Fruit fly (Drosophila melanogaster) whole organism, embryonic: ENCODE results near the gene nesd.

Source experiments
- Asciz ChIP-seq: fragments of 200-800 bp; sonication (Bioruptor generic); optimal IDR thresholded peaks from 2 replicates; lab custom pipeline; 2017; ENCODE audit warnings: missing biosample characterization, mild to moderate bottlenecking, missing genetic modification characterization, missing genetic modification reagents
- Bdp1 ChIP-seq: fragments of 200-800 bp; sonication (Bioruptor generic); optimal IDR thresholded peaks from 3 replicates; lab custom pipeline; 2016; ENCODE audit warnings: missing biosample characterization, missing genetic modification characterization
- C15 ChIP-seq: fragments of 200-800 bp; sonication (Bioruptor generic); IDR thresholded peaks from 3 replicates; pipeline ENCODE4 v1.3.6; 2022; ENCODE audit warnings: missing biosample characterization, missing genetic modification characterization
- CG15479 ChIP-seq: fragments of 200-800 bp; sonication (Bioruptor generic); optimal IDR thresholded peaks from 3 replicates; lab custom pipeline; 2019; ENCODE audit warnings: missing biosample characterization, mild to moderate bottlenecking, missing genetic modification characterization, moderate library complexity
- CG18011 ChIP-seq: fragments of 200-800 bp; sonication (Bioruptor generic); optimal IDR thresholded peaks from 2 replicates; lab custom pipeline; 2017; ENCODE audit warnings: missing biosample characterization, missing genetic modification characterization, mild to moderate bottlenecking, moderate library complexity, missing genotype
- CG18476 ChIP-seq: fragments of 200-800 bp; sonication (Bioruptor generic); optimal IDR thresholded peaks from 2 replicates; lab custom pipeline; 2016; ENCODE audit warnings: missing biosample characterization, mild to moderate bottlenecking, missing genetic modification characterization
- CG2712 ChIP-seq: fragments of 200-800 bp; optimal IDR thresholded peaks from 3 replicates; lab custom pipeline; 2019; ENCODE audit warnings: missing biosample characterization, mild to moderate bottlenecking, missing genetic modification characterization, moderate library complexity
- CG2889 ChIP-seq: fragments of 200-800 bp; sonication (Bioruptor generic); IDR thresholded peaks from 3 replicates; pipeline ENCODE4 v1.3.6; 2022; ENCODE audit warnings: missing biosample characterization, missing genetic modification characterization
- CG30403 ChIP-seq: fragments of 200-800 bp; sonication (Bioruptor generic); optimal IDR thresholded peaks from 3 replicates; lab custom pipeline; 2016; ENCODE audit warnings: missing biosample characterization, missing genetic modification characterization
- CG33213 ChIP-seq: fragments of 200-800 bp; sonication (Bioruptor generic); optimal IDR thresholded peaks from 3 replicates; lab custom pipeline; 2016; ENCODE audit warnings: missing biosample characterization, missing genetic modification characterization
- CG33557 ChIP-seq: fragments of 200-800 bp; sonication (Bioruptor generic); optimal IDR thresholded peaks from 2 replicates; lab custom pipeline; 2019; ENCODE audit warnings: missing biosample characterization, mild to moderate bottlenecking, missing genetic modification characterization, moderate library complexity
- CG3407 ChIP-seq: fragments of 200-800 bp; sonication (Bioruptor generic); optimal IDR thresholded peaks from 2 replicates; lab custom pipeline; 2018; ENCODE audit warnings: missing biosample characterization, mild to moderate bottlenecking, missing genetic modification characterization
- CG34422 ChIP-seq: fragments of 200-800 bp; sonication (Bioruptor generic); IDR thresholded peaks from 3 replicates; pipeline ENCODE4 v1.3.6; 2022; ENCODE audit warnings: missing biosample characterization, missing genetic modification characterization
- CG3847 ChIP-seq: fragments of 200-800 bp; sonication (Bioruptor generic); IDR thresholded peaks from 2 replicates; pipeline ENCODE4 v1.3.6; 2022; ENCODE audit warnings: missing biosample characterization, missing genetic modification characterization
- CG3995 ChIP-seq: fragments of 200-800 bp; sonication (Bioruptor generic); optimal IDR thresholded peaks from 3 replicates; lab custom pipeline; 2016; ENCODE audit warnings: missing biosample characterization, missing genetic modification characterization
- CG4328 ChIP-seq: fragments of 200-800 bp; sonication (Bioruptor generic); optimal IDR thresholded peaks from 3 replicates; lab custom pipeline; 2017; ENCODE audit warnings: missing biosample characterization, missing genetic modification reagents, missing genetic modification characterization
- CG5953 ChIP-seq: fragments of 200-800 bp; sonication (Bioruptor generic); IDR thresholded peaks from 2 replicates; pipeline ENCODE4 v1.3.6; 2022; ENCODE audit warnings: missing biosample characterization, missing genetic modification characterization
- CG6765 ChIP-seq: fragments of 200-800 bp; sonication (Bioruptor generic); optimal IDR thresholded peaks from 3 replicates; lab custom pipeline; 2017; ENCODE audit warnings: missing biosample characterization, mild to moderate bottlenecking, missing genetic modification characterization
- CG7372 ChIP-seq: fragments of 200-800 bp; sonication (Bioruptor generic); IDR thresholded peaks from 2 replicates; pipeline ENCODE4 v1.3.6; 2022; ENCODE audit warnings: missing biosample characterization, missing genetic modification characterization
- CG8765 ChIP-seq: fragments of 200-800 bp; sonication (Bioruptor generic); IDR thresholded peaks from 2 replicates; pipeline ENCODE4 v1.3.6; 2022; ENCODE audit warnings: missing biosample characterization, missing genetic modification characterization
- CG9437 ChIP-seq: fragments of 200-800 bp; sonication (Bioruptor generic); optimal IDR thresholded peaks from 2 replicates; lab custom pipeline; 2018; ENCODE audit warnings: missing biosample characterization, mild to moderate bottlenecking, missing genetic modification characterization
- CG9932 ChIP-seq: fragments of 200-800 bp; sonication (Bioruptor generic); IDR thresholded peaks from 2 replicates; pipeline ENCODE4 v1.3.6; 2022; ENCODE audit warnings: missing biosample characterization, missing genetic modification characterization
- D ChIP-seq, 2 experiments: fragments of 200-800 bp in 1 of 2; fragments of >200 bp in 1 of 2; sonication (Bioruptor generic) in 1 of 2; optimal IDR thresholded peaks; 2 replicates in 1 of 2; 3 replicates in 1 of 2; lab custom pipeline; 2017; ENCODE audit warnings: mild to moderate bottlenecking in 1 of 2, missing biosample characterization in 1 of 2, missing genetic modification characterization in 1 of 2, missing genetic modification reagents in 1 of 2
- Dll ChIP-seq: fragments of 200-800 bp; sonication (Bioruptor generic); IDR thresholded peaks from 4 replicates; pipeline ENCODE4 v1.3.6; 2022; ENCODE audit warnings: missing biosample characterization, missing genetic modification characterization; ENCODE audit not compliant: partially characterized antibody
- E2f1 ChIP-seq: fragments of 200-800 bp; sonication (Bioruptor generic); IDR thresholded peaks from 2 replicates; pipeline ENCODE4 v1.3.6; 2022; ENCODE audit warnings: missing biosample characterization, missing genetic modification characterization
- Elba2 ChIP-seq: fragments of 200-800 bp; sonication (Bioruptor generic); optimal IDR thresholded peaks from 3 replicates; lab custom pipeline; 2016; ENCODE audit warnings: missing biosample characterization, missing genetic modification characterization
- Fer3 ChIP-seq: fragments of 200-800 bp; sonication (Bioruptor generic); optimal IDR thresholded peaks from 2 replicates; lab custom pipeline; 2018; ENCODE audit warnings: missing biosample characterization, mild to moderate bottlenecking, missing genetic modification characterization, moderate library complexity
- Mad ChIP-seq: fragments of 200-800 bp; sonication (Bioruptor generic); optimal IDR thresholded peaks from 2 replicates; lab custom pipeline; 2016; ENCODE audit warnings: missing biosample characterization, missing genetic modification characterization
- Meics ChIP-seq: fragments of 200-800 bp; sonication (Bioruptor generic); optimal IDR thresholded peaks from 2 replicates; lab custom pipeline; 2017; ENCODE audit warnings: missing biosample characterization, mild to moderate bottlenecking, missing genetic modification characterization
- Six4 ChIP-seq: fragments of 200-800 bp; sonication (Bioruptor generic); optimal IDR thresholded peaks from 2 replicates; lab custom pipeline; 2016; ENCODE audit warnings: missing biosample characterization, missing genetic modification characterization
- ab ChIP-seq: fragments of 200-800 bp; sonication (Bioruptor generic); optimal IDR thresholded peaks from 2 replicates; lab custom pipeline; 2016; ENCODE audit warnings: missing biosample characterization, missing genetic modification characterization
- ato ChIP-seq: fragments of 200-800 bp; sonication (Bioruptor generic); IDR thresholded peaks from 2 replicates; pipeline ENCODE4 v1.3.6; 2022; ENCODE audit warnings: missing biosample characterization, missing genetic modification characterization; ENCODE audit not compliant: partially characterized antibody
- cas ChIP-seq: fragments of 200-800 bp; sonication (Bioruptor generic); IDR thresholded peaks from 2 replicates; pipeline ENCODE4 v1.3.6; 2022; ENCODE audit warnings: missing biosample characterization, missing genetic modification characterization
- caup ChIP-seq: fragments of 200-800 bp; sonication (Bioruptor generic); optimal IDR thresholded peaks from 3 replicates; lab custom pipeline; 2017; ENCODE audit warnings: missing biosample characterization, mild to moderate bottlenecking, missing genetic modification characterization, moderate library complexity; ENCODE audit not compliant: severe bottlenecking
- chinmo ChIP-seq: fragments of 200-800 bp; sonication (Bioruptor generic); IDR thresholded peaks from 4 replicates; pipeline ENCODE4 v1.3.6; 2022; ENCODE audit warnings: missing biosample characterization, missing genetic modification characterization; ENCODE audit not compliant: partially characterized antibody
- ewg ChIP-seq: fragments of 200-800 bp; sonication (Bioruptor generic); optimal IDR thresholded peaks from 3 replicates; lab custom pipeline; 2017; ENCODE audit warnings: mild to moderate bottlenecking, missing biosample characterization, missing genetic modification reagents, missing genetic modification characterization
- exex ChIP-seq: fragments of 200-800 bp; sonication (Bioruptor generic); optimal IDR thresholded peaks from 4 replicates; lab custom pipeline; 2018; ENCODE audit warnings: missing biosample characterization, mild to moderate bottlenecking, missing genetic modification characterization, moderate library complexity
- gem ChIP-seq: fragments of 200-800 bp; sonication (Bioruptor generic); optimal IDR thresholded peaks from 2 replicates; lab custom pipeline; 2019; ENCODE audit warnings: missing biosample characterization, mild to moderate bottlenecking, missing genetic modification characterization, moderate library complexity
- kni ChIP-seq: fragments of 200-800 bp; sonication (Bioruptor generic); optimal IDR thresholded peaks from 3 replicates; lab custom pipeline; 2017; ENCODE audit warnings: mild to moderate bottlenecking, missing biosample characterization, missing genetic modification reagents, missing genetic modification characterization
- lmd ChIP-seq: fragments of 200-800 bp; sonication (Bioruptor generic); IDR thresholded peaks from 2 replicates; pipeline ENCODE4 v1.3.6; 2022; ENCODE audit warnings: missing biosample characterization, missing genetic modification characterization
- lola ChIP-seq, 3 experiments: fragments of >200 bp in 2 of 3; fragments of 200-800 bp in 1 of 3; sonication (Bioruptor generic) in 1 of 3; optimal IDR thresholded peaks; 2 replicates each; lab custom pipeline; 2017 to 2019; ENCODE audit warnings: missing biosample characterization in 3 of 3, missing genetic modification characterization in 3 of 3, mild to moderate bottlenecking in 1 of 3, moderate library complexity in 1 of 3
- mam ChIP-seq: fragments of 200-800 bp; sonication (Bioruptor generic); optimal IDR thresholded peaks from 3 replicates; lab custom pipeline; 2016; ENCODE audit warnings: missing biosample characterization, missing genetic modification characterization
- nom ChIP-seq: fragments of 200-800 bp; sonication (Bioruptor generic); optimal IDR thresholded peaks from 2 replicates; lab custom pipeline; 2017; ENCODE audit warnings: missing biosample characterization, missing genetic modification characterization, mild to moderate bottlenecking, moderate library complexity, missing genetic modification reagents
- pfk ChIP-seq: fragments of 200-800 bp; sonication (Bioruptor generic); optimal IDR thresholded peaks from 2 replicates; lab custom pipeline; 2018; ENCODE audit warnings: missing biosample characterization, mild to moderate bottlenecking, missing genetic modification characterization, moderate library complexity
- slp2 ChIP-seq: fragments of 200-800 bp; sonication (Bioruptor generic); optimal IDR thresholded peaks from 2 replicates; lab custom pipeline; 2016; ENCODE audit warnings: missing biosample characterization, missing genetic modification characterization
- unc-4 ChIP-seq: fragments of 200-800 bp; sonication (Bioruptor generic); IDR thresholded peaks from 2 replicates; pipeline ENCODE4 v1.3.6; 2022; ENCODE audit warnings: missing biosample characterization, missing genetic modification characterization; ENCODE audit not compliant: partially characterized antibody
- zfh1 ChIP-seq: fragments of 200-800 bp; sonication (Bioruptor generic); IDR thresholded peaks from 3 replicates; pipeline ENCODE4 v1.3.6; 2022; ENCODE audit warnings: missing biosample characterization, missing genetic modification characterization

The nesd gene

dm6 chr2L:20086295-20087096 lies 7.3 kb upstream of the nesd start (continued):
- TF ChIP-seq CG5953 (GFP tag; lab: Robert Waterston, UW) (peak; percentile 83), slp2 (GFP tag; lab: Kevin White, UChicago) (peak; percentile 57), CG33557 (GFP tag; lab: Kevin White, UChicago) (peak; percentile 65), CG9932 (GFP tag; lab: Robert Waterston, UW) (peak; percentile 50), lmd (GFP tag; lab: Robert Waterston, UW) (peak; percentile 79), CG3407 (GFP tag; lab: Kevin White, UChicago) (peak; percentile 83), E2f1 (GFP tag; lab: Robert Waterston, UW) (peak; percentile 78), kni (GFP tag; lab: Kevin White, UChicago) (peak; percentile 88), gem (tag; lab: Kevin White, UChicago) (peak; percentile 88), D (optimal IDR thresholded peaks at IDR 0.05; lab: Kevin White, UChicago) (no peak), D (GFP tag; optimal IDR thresholded peaks at IDR 0.05; lab: Kevin White, UChicago) (peak; percentile 83), C15 (GFP tag; lab: Robert Waterston, UW) (peak; percentile 74), Meics (peak; percentile 84), CG3847 (GFP tag; lab: Robert Waterston, UW) (peak; percentile 51), Bdp1 (GFP tag; lab: Kevin White, UChicago) (peak; percentile 72), caup (GFP tag; lab: Kevin White, UChicago) (peak; percentile 74), CG6765 (GFP tag; lab: Kevin White, UChicago) (peak; percentile 68), chinmo (peak; percentile 91; the same call in 3 of the 4 replicates), lola (GFP tag; optimal IDR thresholded peaks at IDR 0.05; lab: Kevin White, UChicago) (peak in 1 of 3 experiments; percentile 73), CG2889 (GFP tag; lab: Robert Waterston, UW) (peak; percentile 69), CG18476 (GFP tag; lab: Kevin White, UChicago) (peak; percentile 77), ato (GFP tag; lab: Robert Waterston, UW) (no peak), ewg (peak; percentile 71), exex (tag; lab: Kevin White, UChicago) (peak; percentile 72), Elba2 (GFP tag; lab: Kevin White, UChicago) (no peak), CG15479 (peak; percentile 89), mam (GFP tag; lab: Kevin White, UChicago) (peak; percentile 63), nom (GFP tag; lab: Kevin White, UChicago) (peak; percentile 47), CG2712 (peak; percentile 84), ab (GFP tag; lab: Kevin White, UChicago) (no peak), Six4 (GFP tag; lab: Kevin White, UChicago) (peak; percentile 71), CG9437 (GFP tag; lab: Kevin White, UChicago) (peak; percentile 44), unc-4 (no peak), Dll (GFP tag; lab: Robert Waterston, UW) (no peak), CG33213 (GFP tag; lab: Kevin White, UChicago) (peak; percentile 72), pfk (GFP tag; lab: Kevin White, UChicago) (peak; percentile 2), CG34422 (GFP tag; lab: Robert Waterston, UW) (peak; percentile 73), CG4328 (GFP tag; lab: Kevin White, UChicago) (peak; percentile 41), zfh1 (peak; percentile 88), CG3995 (peak; percentile 2), cas (GFP tag; lab: Robert Waterston, UW) (peak; percentile 67), Fer3 (tag; lab: Kevin White, UChicago) (peak; percentile 80), CG7372 (peak; percentile 83), Asciz (GFP tag; lab: Kevin White, UChicago) (peak; percentile 90), Mad (GFP tag; lab: Kevin White, UChicago) (peak; percentile 74), CG30403 (GFP tag; lab: Kevin White, UChicago) (peak; percentile 81), CG8765 (GFP tag; lab: Robert Waterston, UW) (peak; percentile 55; the same call in 1 of the 2 replicates), CG18011 (peak; percentile 60)
